Fruit fly (Drosophila melanogaster): ENCODE results near the gene CG7606.
A peak's percentile ranks its signal among the peaks of the same experiment; 100 is the strongest.

CG7606 gene

dm6 chr3R:17619726-17620282, 23.5 kb downstream of the CG7606 start (continued):
- TF ChIP-seq HLH54F (GFP tag; optimal IDR thresholded peaks at IDR 0.05) (no peak), tup (GFP tag; optimal IDR thresholded peaks at IDR 0.05) (no peak), Hmx (GFP tag; optimal IDR thresholded peaks at IDR 0.05) (no peak), dati (GFP tag; IDR thresholded peaks at IDR 0.05) (no peak), Tbp (GFP tag; optimal IDR thresholded peaks at IDR 0.05) (no peak), CG6175 (GFP tag; IDR thresholded peaks at IDR 0.05) (no peak), Mad (GFP tag; optimal IDR thresholded peaks at IDR 0.05) (no peak), CG43689 (GFP tag; IDR thresholded peaks at IDR 0.05) (no peak), CG11398 (GFP tag; optimal IDR thresholded peaks at IDR 0.05) (no peak), lab (GFP tag; optimal IDR thresholded peaks at IDR 0.05) (peak; percentile 0), CG2202 (tag; optimal IDR thresholded peaks at IDR 0.05) (no peak), CG15514 (GFP tag; optimal IDR thresholded peaks at IDR 0.05) (no peak), hb (GFP tag; IDR thresholded peaks at IDR 0.05; ENCODE audit: partially characterized antibody) (peak; percentile 81; the same call in 2 of the 3 replicates), CG11695 (GFP tag; IDR thresholded peaks at IDR 0.05) (peak; percentile 37; the same call in 1 of the 3 replicates), NfI (GFP tag; optimal IDR thresholded peaks at IDR 0.05) (no peak), sqz (GFP tag; optimal IDR thresholded peaks at IDR 0.05) (peak; percentile 48), CoRest (tag; optimal IDR thresholded peaks at IDR 0.05) (no peak), CG34376 (GFP tag; optimal IDR thresholded peaks at IDR 0.05) (peak; percentile 33), psq (GFP tag; optimal IDR thresholded peaks at IDR 0.05) (no peak), dan (GFP tag; IDR thresholded peaks at IDR 0.05) (no peak), Nf-YA (GFP tag; IDR thresholded peaks at IDR 0.05) (no peak), CG2116 (GFP tag; optimal IDR thresholded peaks at IDR 0.05) (no peak), CG12744 (GFP tag; optimal IDR thresholded peaks at IDR 0.05) (no peak), CG17568 (GFP tag; optimal IDR thresholded peaks at IDR 0.05) (peak; percentile 46), zf30C (GFP tag; optimal IDR thresholded peaks at IDR 0.05) (no peak), lmd (GFP tag; IDR thresholded peaks at IDR 0.05) (no peak), sima (GFP tag; optimal IDR thresholded peaks at IDR 0.05) (no peak), sc (optimal IDR thresholded peaks at IDR 0.05) (no peak), sc (GFP tag; optimal IDR thresholded peaks at IDR 0.05) (no peak), Eip74EF (GFP tag; optimal IDR thresholded peaks at IDR 0.05) (peak in 1 of 2 experiments; percentile 41), tap (tag; optimal IDR thresholded peaks at IDR 0.05) (peak; percentile 29), Opbp (GFP tag; IDR thresholded peaks at IDR 0.05; ENCODE audit: partially characterized antibody) (peak; percentile 91), Ets65A (GFP tag) (no peak), CG3995 (GFP tag; optimal IDR thresholded peaks at IDR 0.05) (no peak), CHES-1-like (GFP tag; optimal IDR thresholded peaks at IDR 0.05) (no peak), Sry-δ (GFP tag; optimal IDR thresholded peaks at IDR 0.05) (no peak), Dll (GFP tag; IDR thresholded peaks at IDR 0.05; ENCODE audit: partially characterized antibody) (peak; percentile 72; the same call in 3 of the 4 replicates), CG12236 (GFP tag; optimal IDR thresholded peaks at IDR 0.05) (no peak), crp (GFP tag; optimal IDR thresholded peaks at IDR 0.05) (no peak), crc (GFP tag; optimal IDR thresholded peaks at IDR 0.05) (no peak), run (tag; optimal IDR thresholded peaks at IDR 0.05) (no peak), emc (GFP tag; optimal IDR thresholded peaks at IDR 0.05) (no peak), NFAT (GFP tag; IDR thresholded peaks at IDR 0.05) (no peak), pita (GFP tag; optimal IDR thresholded peaks at IDR 0.05) (no peak), br (optimal IDR thresholded peaks at IDR 0.05) (no peak), toy (GFP tag; IDR thresholded peaks at IDR 0.05) (no peak), CG7745 (tag; optimal IDR thresholded peaks at IDR 0.05) (peak; percentile 54), vfl (GFP tag; optimal IDR thresholded peaks at IDR 0.05) (no peak), Nf-YC (tag; optimal IDR thresholded peaks at IDR 0.05) (peak; percentile 30), CG1603 (tag; optimal IDR thresholded peaks at IDR 0.05) (no peak), CG10274 (GFP tag; optimal IDR thresholded peaks at IDR 0.05) (no peak)
